Fruit fly (Drosophila melanogaster): ENCODE measurements around the gene CG14506.

Gene CG14506

dm6 chr3R:29255166-29255962, 41.6 kb downstream of the CG14506 start, which contains the start of gene stg (continued):
- TF ChIP-seq MTF-1 (GFP tag; optimal IDR thresholded peaks at IDR 0.05; ENCODE audit: borderline replicate concordance) (peak; percentile 49), cad (GFP tag; optimal IDR thresholded peaks at IDR 0.05) (no peak), bsh (GFP tag; optimal IDR thresholded peaks at IDR 0.05) (no peak), Lpt (GFP tag; optimal IDR thresholded peaks at IDR 0.05) (no peak), Deaf1 (tag; optimal IDR thresholded peaks at IDR 0.05) (peak; percentile 95), CG10321 (GFP tag; IDR thresholded peaks at IDR 0.05) (peak; percentile 38; the same call in 1 of the 2 replicates), CG42726 (GFP tag; IDR thresholded peaks at IDR 0.05; ENCODE audit: partially characterized antibody) (no peak), Jarid2 (GFP tag; optimal IDR thresholded peaks at IDR 0.05) (peak; percentile 65), tna (GFP tag; IDR thresholded peaks at IDR 0.05; ENCODE audit: partially characterized antibody) (no peak), ftz-f1 (GFP tag; optimal IDR thresholded peaks at IDR 0.05) (peak; percentile 1), Fer3 (tag; optimal IDR thresholded peaks at IDR 0.05) (no peak), gfzf (GFP tag; optimal IDR thresholded peaks at IDR 0.05) (no peak), MBD-R2 (GFP tag; IDR thresholded peaks at IDR 0.05) (no peak), tap (tag; optimal IDR thresholded peaks at IDR 0.05) (no peak), CG8290 (GFP tag; optimal IDR thresholded peaks at IDR 0.05) (peak; percentile 44), CG8290 (tag; optimal IDR thresholded peaks at IDR 0.05) (peak in 1 of 2 experiments; percentile 7), abd-A (tag; optimal IDR thresholded peaks at IDR 0.05) (no peak), psq (GFP tag; optimal IDR thresholded peaks at IDR 0.05) (peak; percentile 88), BEAF-32 (GFP tag; optimal IDR thresholded peaks at IDR 0.05) (no peak), D (optimal IDR thresholded peaks at IDR 0.05) (no peak), D (GFP tag; optimal IDR thresholded peaks at IDR 0.05) (no peak), mld (GFP tag; IDR thresholded peaks at IDR 0.05; ENCODE audit: partially characterized antibody) (no peak), zfh2 (GFP tag; optimal IDR thresholded peaks at IDR 0.05) (no peak)

dm6 chr3R:29254383-29254782, 42.6 kb downstream of the CG14506 start:
- TF ChIP-seq NC2β (GFP tag; optimal IDR thresholded peaks at IDR 0.05) (no peak), CG9797 (GFP tag; optimal IDR thresholded peaks at IDR 0.05) (no peak), Spps (tag; optimal IDR thresholded peaks at IDR 0.05) (no peak), CG3407 (GFP tag; optimal IDR thresholded peaks at IDR 0.05) (no peak), CG9932 (GFP tag; IDR thresholded peaks at IDR 0.05) (no peak), lbe (GFP tag; optimal IDR thresholded peaks at IDR 0.05) (peak; percentile 71), CG11504 (tag; optimal IDR thresholded peaks at IDR 0.05) (no peak), HLH54F (GFP tag; optimal IDR thresholded peaks at IDR 0.05) (no peak), bsh (GFP tag; optimal IDR thresholded peaks at IDR 0.05) (peak in 1 of 2 experiments; percentile 9), nom (GFP tag; optimal IDR thresholded peaks at IDR 0.05) (peak; percentile 98), Ptx1 (GFP tag; IDR thresholded peaks at IDR 0.05) (no peak), so (GFP tag; IDR thresholded peaks at IDR 0.05) (no peak), CG17361 (GFP tag; IDR thresholded peaks at IDR 0.05) (no peak), CG8944 (GFP tag; optimal IDR thresholded peaks at IDR 0.05) (no peak), vvl (GFP tag; IDR thresholded peaks at IDR 0.05) (no peak), CG12104 (GFP tag; optimal IDR thresholded peaks at IDR 0.05) (no peak), Blimp-1 (GFP tag; optimal IDR thresholded peaks at IDR 0.05) (peak; percentile 72), repo (GFP tag; optimal IDR thresholded peaks at IDR 0.05) (no peak), Drgx (GFP tag; IDR thresholded peaks at IDR 0.05) (peak; percentile 24; the same call in 1 of the 2 replicates), CG12659 (GFP tag; optimal IDR thresholded peaks at IDR 0.05) (no peak), CG14014 (GFP tag; IDR thresholded peaks at IDR 0.05) (no peak), CG3838 (GFP tag; optimal IDR thresholded peaks at IDR 0.05) (no peak), corto (GFP tag; optimal IDR thresholded peaks at IDR 0.05) (peak; percentile 10), sima (GFP tag; optimal IDR thresholded peaks at IDR 0.05) (no peak), CG9876 (GFP tag; optimal IDR thresholded peaks at IDR 0.05) (no peak), Med (GFP tag) (no peak), tio (GFP tag; optimal IDR thresholded peaks at IDR 0.05) (no peak)

Measured in whole organism, embryonic.